Worm (Caenorhabditis elegans): ENCODE measurements around the gene ZK1128.1.

DNA sequence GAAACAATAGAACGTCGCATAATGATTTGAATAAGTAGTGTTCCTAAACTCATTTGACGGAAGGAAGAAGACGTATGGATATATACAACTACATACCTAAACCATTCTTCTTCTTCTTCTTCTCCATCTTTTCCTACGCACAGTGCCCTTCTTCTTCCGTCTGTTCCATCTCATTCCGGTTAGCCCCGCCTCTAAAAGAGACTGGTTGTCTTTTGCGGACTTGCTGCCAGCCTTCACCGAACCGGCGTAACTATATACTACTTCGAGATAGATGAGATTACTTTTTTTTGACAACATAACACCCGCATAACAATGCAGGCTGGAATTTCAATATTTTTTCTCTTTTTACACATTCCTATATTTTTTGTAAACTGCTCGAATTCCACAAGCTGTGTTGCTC, 45.8 kb upstream of the ZK1128.1 start, which contains the start of the genes K08E5.5 and mua-3:
- TF ChIP-seq F22D6.2 (tag; optimal IDR thresholded peaks at IDR 0.05) (no peak), hsf-1 (GFP tag; IDR thresholded peaks at IDR 0.05) (no peak), rcor-1 (GFP tag; IDR thresholded peaks at IDR 0.05) (no peak), ztf-25 (GFP tag; IDR thresholded peaks at IDR 0.05) (no peak), repo-1 (tag; optimal IDR thresholded peaks at IDR 0.05) (no peak), cebp-1 (GFP tag; IDR thresholded peaks at IDR 0.05) (no peak), cebp-1 (tag; optimal IDR thresholded peaks at IDR 0.05) (no peak), ama-1 (optimal IDR thresholded peaks at IDR 0.05) (no peak), ama-1 (GFP tag; optimal IDR thresholded peaks at IDR 0.05) (no peak), egl-44 (GFP tag; IDR thresholded peaks at IDR 0.05) (no peak), attf-5 (GFP tag; optimal IDR thresholded peaks at IDR 0.05) (no peak), mxl-1 (tag; optimal IDR thresholded peaks at IDR 0.05) (no peak), lsy-27 (tag; optimal IDR thresholded peaks at IDR 0.05; ENCODE audit: borderline replicate concordance, insufficient read depth) (no peak)
